Worm (Caenorhabditis elegans) whole organism, L4/young adult: Measurements from ENCODE around the gene gst-10.

Source experiments
- W03F9.2 ChIP-seq: fragments of 150-350 bp; optimal IDR thresholded peaks from 2 replicates; lab custom pipeline; 2014; ENCODE audit warnings: missing biosample characterization, missing genetic modification characterization
- dao-5 ChIP-seq: sonication (generic microtip); optimal IDR thresholded peaks from 2 replicates; lab custom pipeline; 2016; ENCODE audit warnings: missing genotype, missing genetic modification characterization, moderate library complexity, missing compliant biosample characterization
- him-1 ChIP-seq: sonication (generic microtip); optimal IDR thresholded peaks from 2 replicates; lab custom pipeline; 2016; ENCODE audit warnings: missing genotype, missing genetic modification reagents, missing genetic modification characterization, missing compliant biosample characterization

DNA sequence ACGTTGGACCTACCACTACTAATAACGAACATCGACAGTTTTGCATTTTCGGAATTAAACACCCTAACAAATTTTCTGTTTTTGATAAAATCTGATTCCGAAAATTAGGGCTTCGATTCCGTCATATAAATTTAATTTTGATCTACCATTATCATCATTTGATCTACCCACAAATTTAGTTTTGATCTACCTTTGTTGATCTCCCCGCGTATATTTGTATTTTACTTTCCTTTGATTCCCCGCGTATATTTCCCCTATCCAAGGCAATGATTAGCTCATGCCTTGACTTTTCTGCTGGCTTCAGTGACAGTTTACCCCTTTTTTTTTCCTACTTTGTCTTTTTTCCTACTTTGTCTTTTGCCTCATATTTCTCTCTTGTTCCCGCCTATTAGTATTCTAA, 28.3 kb downstream of the gst-10 start:
- TF ChIP-seq him-1 (tag; lab: Kevin White, UChicago), result no peak
- TF ChIP-seq dao-5 (tag; lab: Kevin White, UChicago), result no peak
- TF ChIP-seq W03F9.2 (tag; lab: Kevin White, UChicago), result no peak
